Fruit fly (Drosophila melanogaster) whole organism, larva: ENCODE data around the gene CG13667.

Source experiments
- noc ChIP-seq: fragments of 200-800 bp; sonication (Bioruptor generic); optimal IDR thresholded peaks from 3 replicates; lab custom pipeline; 2019; ENCODE audit warnings: missing biosample characterization, mild to moderate bottlenecking, missing genetic modification characterization, moderate library complexity

CG13667 gene

DNA sequence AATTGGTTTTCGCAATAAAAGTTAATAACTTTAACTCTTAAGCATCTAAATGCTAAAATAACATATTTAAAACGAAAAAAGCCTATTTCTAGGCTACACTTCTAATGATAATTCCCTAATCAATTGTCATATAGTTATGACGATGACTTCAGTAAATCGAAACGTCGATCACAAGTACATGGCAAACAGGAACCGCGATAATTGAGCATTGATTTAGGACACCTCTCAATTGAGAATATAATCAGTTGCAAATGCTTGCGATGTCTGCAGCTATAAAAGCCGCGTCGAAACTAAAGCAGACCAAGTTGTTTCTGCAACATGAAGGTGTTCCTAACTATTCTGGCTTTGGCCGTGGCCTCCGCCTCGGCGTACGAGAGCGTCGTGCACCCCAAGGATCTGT is 14.0 kb upstream of the CG13667 start, which contains the start of gene Jon66Ci:
Gene Jon66Ci (plus strand): TSS at position 301 of the 400 bp plus-strand sequence.
- TF ChIP-seq noc (tag; lab: Kevin White, UChicago) = peak; percentile 33

DNA sequence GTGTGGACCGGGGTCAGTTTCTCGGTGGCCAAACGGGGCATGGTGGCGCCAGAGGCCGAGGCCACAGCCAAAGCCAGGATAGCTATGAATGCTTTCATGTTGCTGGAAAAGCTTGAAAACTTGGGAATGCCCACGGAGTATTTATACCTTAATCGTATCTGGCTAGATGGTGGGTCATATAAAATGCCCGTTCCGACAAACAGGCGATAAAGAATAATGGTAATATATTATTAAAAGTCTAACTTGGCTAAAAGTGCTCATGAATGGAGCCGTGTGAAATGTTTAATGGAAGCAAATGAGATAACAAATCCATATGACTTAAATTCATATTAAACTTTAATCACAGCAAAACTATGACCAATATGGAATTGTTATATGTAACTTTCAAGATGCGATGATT is 11.7 kb upstream of the CG13667 start, which contains the start of gene Jon66Cii:
Gene Jon66Cii (minus strand): TSS at position 101 of the 400 bp plus-strand sequence.
- no peak for TF ChIP-seq noc (tag; lab: Kevin White, UChicago)

DNA sequence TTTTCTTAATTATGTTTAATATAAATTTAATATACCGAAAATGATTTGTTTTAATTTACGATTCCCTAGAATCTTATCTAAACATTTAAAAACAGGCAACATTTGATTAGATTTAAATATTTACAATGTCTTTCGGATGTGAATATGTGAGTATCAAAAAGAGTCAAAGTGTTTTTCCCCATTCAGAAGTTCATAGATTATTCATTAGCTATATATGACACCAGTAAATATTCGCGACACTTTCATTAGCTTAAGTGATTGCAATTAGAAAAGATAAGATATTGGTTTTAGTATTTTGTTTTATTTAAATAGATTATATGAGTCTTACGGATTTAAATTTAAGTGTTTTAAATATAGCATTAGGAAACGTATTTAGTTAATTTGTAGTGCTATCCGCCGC is 11.1 kb upstream of the CG13667 start:
- peak; percentile 81 for TF ChIP-seq noc (tag; lab: Kevin White, UChicago)

- no peak for TF ChIP-seq noc (tag; lab: Kevin White, UChicago)
Observed at dm6 chr3L:8394944-8395343, 10.3 kb upstream of the CG13667 start.

dm6 chr3L:8395630-8396168 is 9.6 kb upstream of the CG13667 start, which contains the start of gene CG7120:
CG7120 (plus strand) TSS chr3L:8396000.
- TF ChIP-seq noc (tag; lab: Kevin White, UChicago) = no peak

DNA sequence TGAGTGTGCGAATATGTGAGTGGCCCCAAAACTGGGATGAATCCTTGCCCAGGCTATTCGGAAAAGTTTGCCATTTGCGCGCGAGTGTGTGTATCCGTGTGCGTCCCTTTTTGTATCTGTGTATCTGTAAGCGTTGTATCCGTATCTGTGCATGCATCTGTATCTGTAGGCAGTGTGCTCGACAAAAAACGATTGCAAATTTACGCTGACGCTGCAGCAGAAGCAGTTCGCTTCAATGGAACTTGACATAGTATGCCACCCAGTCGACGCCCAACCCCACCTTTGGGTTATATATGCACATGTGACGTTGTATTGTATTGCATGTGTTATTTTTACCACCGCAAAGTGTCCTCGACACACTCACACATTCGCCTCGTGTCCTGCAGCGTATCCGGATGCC is 9.1 kb upstream of the CG13667 start:
- no peak for TF ChIP-seq noc (tag; lab: Kevin White, UChicago)

- no peak for TF ChIP-seq noc (tag; lab: Kevin White, UChicago)
Observed at dm6 chr3L:8398763-8399445, 6.3 kb upstream of the CG13667 start.

DNA sequence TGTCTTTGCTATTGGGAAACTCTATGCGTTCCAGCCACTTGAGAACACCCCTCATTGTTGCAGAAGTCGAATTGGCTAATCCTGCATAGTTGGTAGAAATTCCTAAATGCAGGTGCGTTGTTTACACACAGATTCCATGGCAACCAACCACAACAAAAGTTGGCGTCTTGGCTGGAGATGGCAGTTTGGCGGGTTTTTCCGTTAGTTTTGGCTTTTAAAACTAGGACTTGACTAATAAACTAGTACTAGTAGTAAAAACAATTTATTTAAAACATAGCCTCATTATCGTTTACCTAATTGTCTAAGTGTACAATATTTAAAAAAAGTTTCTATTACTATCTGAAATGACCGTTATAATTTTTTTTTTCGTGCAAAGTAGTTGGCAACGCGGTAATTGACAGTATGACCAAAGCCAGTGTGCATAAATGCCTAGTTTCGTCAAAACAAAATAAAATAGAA is 6.2 kb downstream of the CG13667 start, which contains the start of gene Exo70:
Gene Exo70 (plus strand): TSS at position 413 of the 459 bp plus-strand sequence.
- no peak for TF ChIP-seq noc (tag; lab: Kevin White, UChicago)

DNA sequence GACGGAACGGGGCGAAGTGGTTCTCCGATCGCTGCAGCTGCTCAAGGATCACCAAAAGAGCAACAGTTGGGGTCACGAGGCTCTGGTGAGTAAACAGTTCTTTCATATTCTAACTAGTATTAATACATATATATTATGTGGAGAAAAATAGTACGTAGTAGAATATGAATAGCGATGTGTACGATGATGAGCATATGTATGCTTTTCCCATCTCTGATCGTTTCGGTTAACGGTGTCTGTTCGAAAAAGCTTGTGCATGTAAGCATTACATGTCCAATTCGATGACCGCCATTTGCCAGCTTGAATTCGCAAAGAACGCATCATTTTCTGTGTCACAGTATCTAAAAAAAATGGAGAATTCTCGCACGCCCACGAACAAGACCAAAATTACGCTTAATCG is 7.5 kb downstream of the CG13667 start, which contains the start of the genes Oseg1 and mtrm:
Gene Oseg1 (minus strand): TSS at position 101 of the 400 bp plus-strand sequence.
Gene mtrm (plus strand): TSS at position 288 of the 400 bp plus-strand sequence.
- TF ChIP-seq noc (tag; lab: Kevin White, UChicago) = no peak

dm6 chr3L:8418984-8419383 is 13.7 kb downstream of the CG13667 start:
- no peak for TF ChIP-seq noc (tag; lab: Kevin White, UChicago)

dm6 chr3L:8419622-8420176 is 14.4 kb downstream of the CG13667 start:
- no peak for TF ChIP-seq noc (tag; lab: Kevin White, UChicago)

DNA sequence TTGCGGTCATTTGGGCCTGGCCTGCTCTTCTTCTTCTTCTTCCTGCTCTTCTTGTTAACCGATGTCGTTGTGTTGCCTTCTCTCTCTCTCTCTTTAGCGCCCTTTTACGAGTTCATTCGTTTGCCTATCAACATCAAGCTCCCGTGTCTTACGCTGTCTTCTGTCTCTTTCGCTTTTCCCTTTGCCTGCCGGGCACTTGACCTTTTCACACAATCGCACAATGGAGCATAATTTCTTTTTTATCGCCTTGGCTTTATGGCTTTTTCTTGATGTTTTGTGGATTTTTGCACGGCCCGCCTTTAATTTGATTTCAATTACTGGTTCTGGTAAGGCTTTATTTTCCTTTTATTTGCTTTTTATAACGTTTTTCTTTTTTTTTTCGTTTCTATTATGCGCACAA is 16.1 kb downstream of the CG13667 start:
- TF ChIP-seq noc (tag; lab: Kevin White, UChicago) = no peak

DNA sequence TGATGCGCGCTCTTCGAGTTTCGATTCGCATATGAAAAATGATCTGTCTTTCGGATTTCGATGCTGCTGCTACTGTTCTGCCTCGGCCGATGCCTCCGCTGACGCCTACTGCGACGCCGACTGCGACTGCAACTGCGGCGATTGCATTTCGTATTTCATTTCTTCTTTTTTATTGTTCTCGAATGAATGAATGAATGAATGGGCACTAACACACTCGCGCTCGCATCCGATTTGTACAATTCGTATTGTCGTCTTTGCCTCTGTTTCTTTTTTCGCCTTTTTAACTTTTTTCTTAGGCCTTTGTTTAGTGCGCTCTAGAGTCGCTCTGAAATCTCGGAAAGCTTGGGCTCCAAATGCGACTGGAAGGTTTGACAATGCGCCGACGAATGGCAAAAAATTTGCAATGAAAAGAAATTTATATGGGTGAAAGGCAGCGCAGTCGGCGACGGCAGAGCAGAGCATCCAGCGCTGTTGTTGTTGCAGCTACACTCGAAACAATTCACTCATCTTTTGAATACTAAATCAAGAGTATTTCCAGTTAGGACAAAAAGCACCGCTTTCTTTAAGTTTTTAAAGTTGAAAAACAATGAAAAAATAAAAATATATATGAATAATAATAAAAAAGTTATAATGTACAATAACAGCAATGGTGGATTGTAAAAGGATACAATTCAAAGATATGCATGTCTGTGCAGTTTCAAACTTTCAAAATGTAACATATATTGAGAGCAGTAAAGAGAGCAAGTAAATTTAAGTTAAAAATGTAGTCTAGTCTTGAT is 16.7 kb downstream of the CG13667 start, which contains the start of gene CG32354:
Gene CG32354 (minus strand): TSS at position 398 of the 779 bp plus-strand sequence.
- TF ChIP-seq noc (tag; lab: Kevin White, UChicago) = no peak

DNA sequence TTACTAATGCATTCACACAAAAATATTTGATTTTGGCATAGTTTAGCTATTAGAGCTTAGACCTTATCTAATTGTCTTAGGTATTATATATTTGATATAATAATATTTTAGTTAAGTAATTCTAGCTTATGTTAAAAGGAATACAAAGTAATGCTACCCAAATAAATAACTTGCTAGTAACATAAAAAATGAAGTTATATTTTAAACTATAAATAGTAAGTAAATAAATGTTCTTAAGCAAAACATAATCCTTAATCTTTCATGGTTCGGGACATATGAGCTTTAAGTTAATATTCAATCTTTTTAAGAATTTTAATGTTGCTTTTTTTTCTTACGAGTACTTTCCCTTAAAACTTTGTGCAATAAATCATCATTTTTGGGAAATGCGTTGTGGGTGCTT is 17.9 kb downstream of the CG13667 start:
- no peak for TF ChIP-seq noc (tag; lab: Kevin White, UChicago)

DNA sequence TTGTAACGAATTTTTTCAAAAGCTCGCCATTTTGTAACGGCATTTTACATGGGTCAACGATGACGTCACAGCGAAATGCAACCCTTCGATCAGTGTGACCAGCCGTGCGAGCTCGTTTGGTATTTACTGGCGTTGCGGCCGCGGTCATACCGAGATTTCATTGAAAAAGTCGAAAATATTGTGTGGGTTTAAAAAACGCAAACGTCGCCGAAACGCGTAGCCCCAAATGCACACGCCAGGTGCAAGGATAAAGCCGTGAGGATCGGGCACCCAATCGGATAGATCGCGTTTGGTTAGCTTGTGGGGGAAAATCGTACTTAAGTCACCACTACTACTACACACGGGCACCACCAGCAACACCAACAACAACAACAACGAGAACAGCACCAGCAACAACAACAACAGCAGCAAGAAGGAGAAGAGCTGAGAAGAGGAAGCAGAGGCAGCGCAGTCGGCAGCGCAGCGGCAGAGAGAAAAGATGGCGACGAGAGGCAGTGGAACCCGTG is 19.6 kb downstream of the CG13667 start, which contains the start of gene Cbl:
Gene Cbl (plus strand): TSS at position 124 of the 506 bp plus-strand sequence.
- TF ChIP-seq noc (tag; lab: Kevin White, UChicago) = no peak
